Worm (Caenorhabditis elegans) whole organism, late embryonic: Measurements from ENCODE around the gene pal-1.

Experiments used
- C38D4.7 ChIP-seq: fragments of 200-800 bp; sonication (Bioruptor generic); optimal IDR thresholded peaks from 2 replicates; lab custom pipeline; 2018; ENCODE audit warnings: mild to moderate bottlenecking, missing genetic modification characterization, moderate library complexity, missing compliant biosample characterization
- K09A11.1 ChIP-seq: sonication (generic microtip); optimal IDR thresholded peaks from 2 replicates; lab custom pipeline; 2017; ENCODE audit warnings: antibody characterized with exemption, mild to moderate bottlenecking, missing genetic modification characterization, missing compliant biosample characterization; ENCODE audit not compliant: insufficient read depth
- Y22D7AL.16 ChIP-seq: sonication (generic microtip); optimal IDR thresholded peaks from 2 replicates; lab custom pipeline; 2016; ENCODE audit warnings: missing genetic modification characterization, missing compliant biosample characterization
- ahr-1 ChIP-seq: sonication (generic microtip); optimal IDR thresholded peaks from 2 replicates; lab custom pipeline; 2016; ENCODE audit warnings: missing genetic modification characterization, missing compliant biosample characterization
- ceh-14 ChIP-seq: sonication (generic microtip); optimal IDR thresholded peaks from 2 replicates; lab custom pipeline; 2016; ENCODE audit warnings: missing genotype, missing genetic modification characterization, missing compliant biosample characterization
- ceh-18 ChIP-seq: sonication (generic microtip); optimal IDR thresholded peaks from 2 replicates; lab custom pipeline; 2016; ENCODE audit warnings: missing genetic modification characterization, missing compliant biosample characterization
- ceh-2 ChIP-seq: sonication (generic microtip); optimal IDR thresholded peaks from 2 replicates; lab custom pipeline; 2016; ENCODE audit warnings: missing genotype, missing genetic modification characterization, missing compliant biosample characterization
- ceh-24 ChIP-seq: sonication (generic microtip); optimal IDR thresholded peaks from 2 replicates; lab custom pipeline; 2016; ENCODE audit warnings: mild to moderate bottlenecking, missing genetic modification characterization, missing compliant biosample characterization
- ceh-30 ChIP-seq: fragments of 150-350 bp; optimal IDR thresholded peaks from 2 replicates; lab custom pipeline; 2014; ENCODE audit warnings: missing biosample characterization, missing genetic modification characterization
- ceh-31 ChIP-seq: sonication (generic microtip); optimal IDR thresholded peaks from 2 replicates; lab custom pipeline; 2016; ENCODE audit warnings: missing genetic modification characterization, missing compliant biosample characterization
- ceh-45 ChIP-seq: fragments of 200-800 bp; sonication (Bioruptor generic); IDR thresholded peaks from 2 replicates; pipeline ENCODE4 v1.3.6; 2022; ENCODE audit warnings: missing genetic modification reagents, missing genetic modification characterization, missing compliant biosample characterization
- ceh-48 ChIP-seq: sonication (generic microtip); optimal IDR thresholded peaks from 2 replicates; lab custom pipeline; 2016; ENCODE audit warnings: missing genetic modification characterization, inconsistent platforms, missing compliant biosample characterization
- ceh-6 ChIP-seq: fragments of 200-800 bp; sonication (Bioruptor generic); optimal IDR thresholded peaks from 2 replicates; lab custom pipeline; 2018; ENCODE audit warnings: mild to moderate bottlenecking, missing genetic modification characterization, missing compliant biosample characterization
- ceh-9 ChIP-seq: sonication (generic microtip); optimal IDR thresholded peaks from 2 replicates; lab custom pipeline; 2016; ENCODE audit warnings: mild to moderate bottlenecking, missing genetic modification characterization, inconsistent platforms, missing compliant biosample characterization
- che-1 ChIP-seq: sonication (generic microtip); optimal IDR thresholded peaks from 2 replicates; lab custom pipeline; 2016; ENCODE audit warnings: mild to moderate bottlenecking, missing genetic modification characterization, missing compliant biosample characterization
- dmd-4 ChIP-seq: sonication (generic microtip); optimal IDR thresholded peaks from 2 replicates; lab custom pipeline; 2016; ENCODE audit warnings: borderline replicate concordance, missing genetic modification characterization, missing compliant biosample characterization
- dve-1 ChIP-seq: sonication (generic microtip); optimal IDR thresholded peaks from 2 replicates; lab custom pipeline; 2017; ENCODE audit warnings: antibody characterized with exemption, mild to moderate bottlenecking, missing genetic modification characterization, missing compliant biosample characterization
- elt-4 ChIP-seq: sonication (generic microtip); optimal IDR thresholded peaks from 2 replicates; lab custom pipeline; 2016; ENCODE audit warnings: missing genetic modification characterization, missing compliant biosample characterization
- fax-1 ChIP-seq: sonication (generic microtip); optimal IDR thresholded peaks from 2 replicates; lab custom pipeline; 2016; ENCODE audit warnings: missing genotype, missing genetic modification characterization, missing compliant biosample characterization
- fkh-10 ChIP-seq: fragments of 150-350 bp; optimal IDR thresholded peaks from 2 replicates; lab custom pipeline; 2014; ENCODE audit warnings: missing biosample characterization, missing genetic modification reagents, missing genetic modification characterization
- fkh-6 ChIP-seq: sonication (generic microtip); optimal IDR thresholded peaks from 2 replicates; lab custom pipeline; 2016; ENCODE audit warnings: missing genetic modification characterization, missing compliant biosample characterization
- gmeb-2 ChIP-seq: sonication (generic microtip); optimal IDR thresholded peaks from 2 replicates; lab custom pipeline; 2016; ENCODE audit warnings: missing genetic modification characterization, inconsistent platforms, missing compliant biosample characterization
- hlh-13 ChIP-seq: fragments of 200-800 bp; sonication (Bioruptor generic); optimal IDR thresholded peaks from 2 replicates; lab custom pipeline; 2018; ENCODE audit warnings: mild to moderate bottlenecking, missing genetic modification characterization, missing compliant biosample characterization
- hlh-6 ChIP-seq: sonication (generic microtip); optimal IDR thresholded peaks from 2 replicates; lab custom pipeline; 2016; ENCODE audit warnings: missing genotype, missing genetic modification characterization, missing compliant biosample characterization
- lin-11 ChIP-seq: fragments of 200-800 bp; sonication (Bioruptor generic); optimal IDR thresholded peaks from 2 replicates; lab custom pipeline; 2018; ENCODE audit warnings: mild to moderate bottlenecking, missing genetic modification characterization, missing compliant biosample characterization
- madf-2 ChIP-seq: sonication (generic microtip); optimal IDR thresholded peaks from 2 replicates; lab custom pipeline; 2017; ENCODE audit warnings: missing genetic modification characterization, missing compliant biosample characterization
- mec-3 ChIP-seq: sonication (generic microtip); optimal IDR thresholded peaks from 2 replicates; lab custom pipeline; 2016; ENCODE audit warnings: borderline replicate concordance, missing genetic modification characterization, missing compliant biosample characterization
- nfya-1 ChIP-seq: sonication (generic microtip); optimal IDR thresholded peaks from 2 replicates; lab custom pipeline; 2017; ENCODE audit warnings: missing genetic modification characterization, mild to moderate bottlenecking, missing compliant biosample characterization, antibody characterized with exemption, moderate library complexity
- nhr-11 ChIP-seq: fragments of 150-350 bp; optimal IDR thresholded peaks from 2 replicates; lab custom pipeline; 2014; ENCODE audit warnings: missing biosample characterization, missing genetic modification characterization
- pag-3 ChIP-seq: sonication (generic microtip); optimal IDR thresholded peaks from 2 replicates; lab custom pipeline; 2016; ENCODE audit warnings: missing compliant biosample characterization, missing genetic modification characterization, borderline replicate concordance
- pax-1 ChIP-seq: fragments of 150-350 bp; optimal IDR thresholded peaks from 2 replicates; lab custom pipeline; 2014; ENCODE audit warnings: missing biosample characterization, missing genetic modification characterization
- pha-2 ChIP-seq: sonication (generic microtip); optimal IDR thresholded peaks from 2 replicates; lab custom pipeline; 2017; ENCODE audit warnings: mild to moderate bottlenecking, missing genetic modification characterization, missing compliant biosample characterization
- pha-4 ChIP-seq: fragments of 150-350 bp; optimal IDR thresholded peaks from 2 replicates; lab custom pipeline; 2018; ENCODE audit warnings: missing biosample characterization, missing genetic modification reagents, missing genetic modification characterization
- pqm-1 ChIP-seq: sonication (generic microtip); optimal IDR thresholded peaks from 2 replicates; lab custom pipeline; 2016; ENCODE audit warnings: missing genetic modification characterization, missing compliant biosample characterization
- pros-1 ChIP-seq: fragments of 150-350 bp; optimal IDR thresholded peaks from 2 replicates; lab custom pipeline; 2014; ENCODE audit warnings: missing biosample characterization, missing genetic modification reagents, missing genetic modification characterization
- ref-2 ChIP-seq: sonication (generic microtip); optimal IDR thresholded peaks from 2 replicates; lab custom pipeline; 2016; ENCODE audit warnings: missing genetic modification characterization, missing compliant biosample characterization
- rnt-1 ChIP-seq: sonication (generic microtip); optimal IDR thresholded peaks from 2 replicates; lab custom pipeline; 2016; ENCODE audit warnings: missing genetic modification characterization, missing compliant biosample characterization
- sox-4 ChIP-seq: sonication (generic microtip); optimal IDR thresholded peaks from 2 replicates; lab custom pipeline; 2017; ENCODE audit warnings: mild to moderate bottlenecking, missing genetic modification characterization, inconsistent platforms, missing compliant biosample characterization
- syd-9 ChIP-seq: sonication (generic microtip); optimal IDR thresholded peaks from 2 replicates; lab custom pipeline; 2016; ENCODE audit warnings: mild to moderate bottlenecking, missing genetic modification characterization, moderate library complexity, missing compliant biosample characterization
- tbx-2 ChIP-seq: sonication (generic microtip); optimal IDR thresholded peaks from 2 replicates; lab custom pipeline; 2016; ENCODE audit warnings: missing genetic modification characterization, missing compliant biosample characterization
- ttx-3 ChIP-seq: sonication (generic microtip); optimal IDR thresholded peaks from 2 replicates; lab custom pipeline; 2016; ENCODE audit warnings: missing genetic modification reagents, missing genetic modification characterization, missing compliant biosample characterization
- unc-3 ChIP-seq, 2 experiments: fragments of 200-800 bp in 1 of 2; sonication (Bioruptor generic) in 1 of 2; sonication (generic microtip) in 1 of 2; conservative IDR thresholded peaks in 1 of 2; optimal IDR thresholded peaks in 1 of 2; 2 replicates each; pipeline versions ENCODE4 v1.3.6 to Lab custom; 2016 to 2022; ENCODE audit warnings: missing compliant biosample characterization in 2 of 2, missing genetic modification characterization in 2 of 2, missing genetic modification reagents in 1 of 2
- unc-86 ChIP-seq: sonication (generic microtip); optimal IDR thresholded peaks from 2 replicates; lab custom pipeline; 2016; ENCODE audit warnings: missing genetic modification characterization, missing compliant biosample characterization
- zip-5 ChIP-seq: sonication (generic microtip); optimal IDR thresholded peaks from 2 replicates; lab custom pipeline; 2016; ENCODE audit warnings: missing genetic modification characterization, missing compliant biosample characterization

The pal-1 gene

DNA sequence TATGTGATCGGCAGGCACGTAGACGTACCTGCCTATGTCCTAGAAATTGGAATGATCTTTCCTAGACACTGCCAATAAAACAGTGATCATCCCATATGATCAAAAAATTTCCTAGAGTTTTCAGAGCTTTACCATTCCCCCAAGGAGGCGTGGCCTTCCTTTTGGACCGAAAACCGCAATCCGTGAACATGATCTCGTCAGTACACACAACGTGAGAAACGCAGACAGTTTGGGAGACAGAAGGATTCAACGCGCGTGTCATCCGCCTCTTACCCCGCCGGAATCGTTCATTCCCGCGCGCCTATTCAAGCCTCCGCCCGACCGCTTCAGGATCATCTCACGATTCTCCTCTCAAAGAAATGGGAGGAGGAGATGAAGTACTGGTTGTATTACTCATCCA is 43.9 kb downstream of the pal-1 start, which contains the start of gene B0393.5:
B0393.5 (plus strand) TSS at position 301 of the 400 bp plus-strand sequence.
- TF ChIP-seq fax-1 (no peak), pha-4 (tag; lab: Kevin White, UChicago) (no peak), elt-4 (tag; lab: Kevin White, UChicago) (no peak), che-1 (tag; lab: Kevin White, UChicago) (no peak), dve-1 (tag; lab: Kevin White, UChicago) (no peak), Y22D7AL.16 (no peak), dmd-4 (tag; lab: Kevin White, UChicago) (no peak), ceh-24 (no peak), mec-3 (tag; lab: Kevin White, UChicago) (no peak), pros-1 (tag; lab: Kevin White, UChicago) (no peak), sox-4 (no peak), ref-2 (no peak), nhr-11 (no peak)

DNA sequence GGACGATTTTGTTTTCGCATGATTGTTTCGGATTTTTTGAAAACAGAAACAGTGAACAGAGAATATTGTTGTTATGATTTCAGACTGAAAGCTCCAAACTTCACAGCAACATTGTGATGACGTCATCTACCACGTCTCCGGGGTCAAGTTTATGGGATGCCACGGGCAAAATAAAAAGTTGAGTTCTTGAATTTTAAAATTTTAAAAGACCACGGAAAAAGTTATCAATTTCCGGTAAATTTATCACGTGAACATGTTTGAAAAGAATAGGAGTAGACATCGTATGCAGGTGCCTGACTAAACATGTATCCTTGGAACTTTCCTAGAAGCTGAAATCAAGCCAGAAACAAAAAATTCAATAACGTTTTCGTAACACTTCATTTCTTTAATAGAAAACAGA is 45.9 kb downstream of the pal-1 start, which contains the start of gene B0393.4:
B0393.4 (minus strand) TSS at position 101 of the 400 bp plus-strand sequence.
- TF ChIP-seq unc-3 (GFP tag; conservative IDR thresholded peaks at IDR 0.05; lab: Robert Waterston, UW) (no peak), unc-3 (tag; optimal IDR thresholded peaks at IDR 0.05; lab: Kevin White, UChicago) (no peak), dmd-4 (tag; lab: Kevin White, UChicago) (no peak)

DNA sequence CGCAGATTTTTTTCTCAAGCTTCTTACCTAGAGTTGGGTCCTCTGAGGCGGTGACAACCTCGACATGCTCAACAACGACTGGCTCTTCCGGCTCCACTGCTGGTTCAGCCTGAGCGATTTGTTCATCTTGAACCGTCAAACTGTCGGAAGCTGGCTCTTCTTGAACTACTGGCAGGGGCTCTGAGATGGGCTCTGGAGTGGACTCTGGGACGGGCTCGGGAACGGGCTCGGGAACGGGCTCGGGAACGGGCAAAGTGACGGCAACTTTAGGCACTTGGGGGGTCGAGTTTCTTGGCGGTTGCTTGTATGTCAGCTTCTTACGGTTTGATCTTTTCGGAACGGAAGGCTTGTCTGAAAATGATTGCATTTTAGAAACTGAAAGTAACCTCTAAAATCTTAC is 46.5 kb downstream of the pal-1 start:
- TF ChIP-seq ceh-18 (tag; lab: Kevin White, UChicago) (no peak), mec-3 (tag; lab: Kevin White, UChicago) (peak; percentile 20)

- TF ChIP-seq pros-1 (tag; lab: Kevin White, UChicago) (peak; percentile 36), elt-4 (tag; lab: Kevin White, UChicago) (no peak), pqm-1 (tag; lab: Kevin White, UChicago) (peak; percentile 9), ahr-1 (peak; percentile 14), ceh-45 (no peak), ttx-3 (tag; lab: Kevin White, UChicago) (peak; percentile 39), K09A11.1 (tag; lab: Kevin White, UChicago) (no peak), unc-86 (peak; percentile 76), sox-4 (peak; percentile 57), rnt-1 (tag; lab: Kevin White, UChicago) (peak; percentile 68), ceh-30 (tag; lab: Kevin White, UChicago) (peak; percentile 85), nfya-1 (tag; lab: Kevin White, UChicago) (peak; percentile 90), unc-3 (GFP tag; conservative IDR thresholded peaks at IDR 0.05; lab: Robert Waterston, UW) (peak; percentile 70), unc-3 (tag; optimal IDR thresholded peaks at IDR 0.05; lab: Kevin White, UChicago) (peak; percentile 49), che-1 (tag; lab: Kevin White, UChicago) (peak; percentile 48), ceh-9 (tag; lab: Kevin White, UChicago) (no peak), madf-2 (tag; lab: Kevin White, UChicago) (peak; percentile 53), dve-1 (tag; lab: Kevin White, UChicago) (peak; percentile 89), tbx-2 (tag; lab: Kevin White, UChicago) (peak; percentile 71), syd-9 (tag; lab: Kevin White, UChicago) (peak; percentile 63), pax-1 (tag; lab: Kevin White, UChicago) (no peak), ceh-24 (peak; percentile 32), Y22D7AL.16 (no peak), lin-11 (tag; lab: Kevin White, UChicago) (peak; percentile 52), zip-5 (no peak), C38D4.7 (GFP tag; lab: Kevin White, UChicago) (no peak), fkh-10 (GFP tag; lab: Kevin White, UChicago) (peak; percentile 4), ceh-6 (GFP tag; lab: Kevin White, UChicago) (peak; percentile 71), ceh-31 (peak; percentile 88), gmeb-2 (peak; percentile 57), pha-2 (tag; lab: Kevin White, UChicago) (peak; percentile 72), ceh-48 (tag; lab: Kevin White, UChicago) (peak; percentile 54), dmd-4 (tag; lab: Kevin White, UChicago) (peak; percentile 44), pag-3 (tag; lab: Kevin White, UChicago) (no peak), hlh-6 (tag; lab: Kevin White, UChicago) (peak; percentile 59), fkh-6 (tag; lab: Kevin White, UChicago) (peak; percentile 40), ceh-2 (tag; lab: Kevin White, UChicago) (peak; percentile 54), ceh-14 (tag; lab: Kevin White, UChicago) (peak; percentile 89), hlh-13 (GFP tag; lab: Kevin White, UChicago) (no peak)
Measured at ce11 chrIII:4756983-4757382, 52.4 kb downstream of the pal-1 start, which contains the start of gene fbxl-2. Gene fbxl-2, plus strand, starts transcription at chrIII:4757260.
